Worm (Caenorhabditis elegans) whole organism, late embryonic: ENCODE measurements around the gene C47E8.9.

Experiments
- ama-1 ChIP-seq: fragments of 150-350 bp; optimal IDR thresholded peaks from 2 replicates; lab custom pipeline; 2014
- sox-4 ChIP-seq: sonication (generic microtip); optimal IDR thresholded peaks from 2 replicates; lab custom pipeline; 2017; ENCODE audit warnings: mild to moderate bottlenecking, missing genetic modification characterization, inconsistent platforms, missing compliant biosample characterization
- ztf-16 ChIP-seq: sonication (generic microtip); optimal IDR thresholded peaks from 2 replicates; lab custom pipeline; 2017; ENCODE audit warnings: missing genetic modification characterization, missing compliant biosample characterization

ce11 chrV:14649929-14650328 lies 13.2 kb upstream of the C47E8.9 start:
- TF ChIP-seq ama-1 (lab: Kevin White, UChicago) (no peak), sox-4 (tag; lab: Kevin White, UChicago) (no peak), ztf-16 (tag; lab: Kevin White, UChicago) (no peak)
